Fruit fly (Drosophila melanogaster) whole organism, embryonic: ENCODE measurements around the gene CG13917.

Source experiments
- Atf-2 ChIP-seq: fragments of 200-800 bp; sonication (Bioruptor generic); optimal IDR thresholded peaks from 2 replicates; lab custom pipeline; 2016; ENCODE audit warnings: missing biosample characterization, missing genetic modification characterization
- CG11695 ChIP-seq: fragments of 200-800 bp; sonication (Bioruptor generic); IDR thresholded peaks from 3 replicates; pipeline ENCODE4 v1.3.6; 2022; ENCODE audit warnings: missing biosample characterization, missing genetic modification characterization
- CG12104 ChIP-seq: fragments of 200-800 bp; sonication (Bioruptor generic); optimal IDR thresholded peaks from 3 replicates; lab custom pipeline; 2016; ENCODE audit warnings: missing biosample characterization, missing genetic modification characterization
- CG14050 ChIP-seq: fragments of 200-800 bp; sonication (Bioruptor generic); IDR thresholded peaks from 3 replicates; pipeline ENCODE4 v1.3.6; 2022; ENCODE audit warnings: missing biosample characterization, missing genetic modification characterization
- CG14441 ChIP-seq: fragments of 200-800 bp; sonication (Bioruptor generic); IDR thresholded peaks from 2 replicates; pipeline ENCODE4 v1.3.6; 2022; ENCODE audit warnings: missing biosample characterization, missing genetic modification characterization
- CG14667 ChIP-seq: fragments of 200-800 bp; sonication (Bioruptor generic); IDR thresholded peaks from 2 replicates; pipeline ENCODE4 v1.3.6; 2022; ENCODE audit warnings: missing biosample characterization, missing genetic modification characterization
- CG14710 ChIP-seq: fragments of 200-800 bp; sonication (Bioruptor generic); optimal IDR thresholded peaks from 3 replicates; lab custom pipeline; 2019; ENCODE audit warnings: missing biosample characterization, mild to moderate bottlenecking, missing genetic modification characterization, moderate library complexity
- CG17912 ChIP-seq: fragments of 200-800 bp; sonication (Bioruptor generic); optimal IDR thresholded peaks from 2 replicates; lab custom pipeline; 2018; ENCODE audit warnings: missing biosample characterization, mild to moderate bottlenecking, missing genetic modification characterization
- CG18011 ChIP-seq: fragments of 200-800 bp; sonication (Bioruptor generic); optimal IDR thresholded peaks from 2 replicates; lab custom pipeline; 2017; ENCODE audit warnings: missing biosample characterization, missing genetic modification characterization, mild to moderate bottlenecking, moderate library complexity, missing genotype
- CG1832 ChIP-seq: fragments of 200-800 bp; sonication (Bioruptor generic); optimal IDR thresholded peaks from 2 replicates; lab custom pipeline; 2017; ENCODE audit warnings: missing biosample characterization, mild to moderate bottlenecking, missing genetic modification characterization, inconsistent platforms
- CG2875 ChIP-seq: fragments of 200-800 bp; sonication (Bioruptor generic); optimal IDR thresholded peaks from 2 replicates; lab custom pipeline; 2017; ENCODE audit warnings: missing biosample characterization, mild to moderate bottlenecking, missing genetic modification characterization, missing genetic modification reagents
- CG2889 ChIP-seq: fragments of 200-800 bp; sonication (Bioruptor generic); IDR thresholded peaks from 3 replicates; pipeline ENCODE4 v1.3.6; 2022; ENCODE audit warnings: missing biosample characterization, missing genetic modification characterization
- CG31365 ChIP-seq: fragments of 200-800 bp; sonication (Bioruptor generic); optimal IDR thresholded peaks from 2 replicates; lab custom pipeline; 2018; ENCODE audit warnings: missing biosample characterization, mild to moderate bottlenecking, missing genetic modification characterization
- CG33213 ChIP-seq: fragments of 200-800 bp; sonication (Bioruptor generic); optimal IDR thresholded peaks from 3 replicates; lab custom pipeline; 2016; ENCODE audit warnings: missing biosample characterization, missing genetic modification characterization
- CG4360 ChIP-seq: fragments of 200-800 bp; sonication (Bioruptor generic); IDR thresholded peaks from 2 replicates; pipeline ENCODE4 v1.3.6; 2022; ENCODE audit warnings: missing biosample characterization, missing genetic modification characterization
- CG43689 ChIP-seq: fragments of 200-800 bp; sonication (Bioruptor generic); IDR thresholded peaks from 2 replicates; pipeline ENCODE4 v1.3.6; 2022; ENCODE audit warnings: missing biosample characterization, missing genetic modification characterization
- CG6813 ChIP-seq: fragments of 200-800 bp; sonication (Bioruptor generic); optimal IDR thresholded peaks from 2 replicates; lab custom pipeline; 2017; ENCODE audit warnings: missing biosample characterization, missing genetic modification characterization, mild to moderate bottlenecking, moderate library complexity, missing genetic modification reagents
- CG7372 ChIP-seq: fragments of 200-800 bp; sonication (Bioruptor generic); IDR thresholded peaks from 2 replicates; pipeline ENCODE4 v1.3.6; 2022; ENCODE audit warnings: missing biosample characterization, missing genetic modification characterization
- CG7839 ChIP-seq: fragments of 200-800 bp; sonication (Bioruptor generic); optimal IDR thresholded peaks from 3 replicates; lab custom pipeline; 2018; ENCODE audit warnings: missing biosample characterization, mild to moderate bottlenecking, missing genetic modification characterization, moderate library complexity
- CG9437 ChIP-seq: fragments of 200-800 bp; sonication (Bioruptor generic); optimal IDR thresholded peaks from 2 replicates; lab custom pipeline; 2018; ENCODE audit warnings: missing biosample characterization, mild to moderate bottlenecking, missing genetic modification characterization
- CG9727 ChIP-seq: fragments of 200-800 bp; sonication (Bioruptor generic); optimal IDR thresholded peaks from 3 replicates; lab custom pipeline; 2017; ENCODE audit warnings: missing biosample characterization, mild to moderate bottlenecking, missing genetic modification characterization
- CkIIα-i1 ChIP-seq: fragments of 200-800 bp; sonication (Bioruptor generic); IDR thresholded peaks from 2 replicates; pipeline ENCODE4 v1.3.6; 2022; ENCODE audit warnings: missing biosample characterization, missing genetic modification characterization
- D ChIP-seq, 2 experiments: fragments of 200-800 bp in 1 of 2; fragments of >200 bp in 1 of 2; sonication (Bioruptor generic) in 1 of 2; optimal IDR thresholded peaks; 2 replicates in 1 of 2; 3 replicates in 1 of 2; lab custom pipeline; 2017; ENCODE audit warnings: mild to moderate bottlenecking in 1 of 2, missing biosample characterization in 1 of 2, missing genetic modification characterization in 1 of 2, missing genetic modification reagents in 1 of 2
- D19A ChIP-seq: fragments of 200-800 bp; optimal IDR thresholded peaks from 3 replicates; lab custom pipeline; 2019; ENCODE audit warnings: missing biosample characterization, mild to moderate bottlenecking, missing genetic modification characterization, moderate library complexity
- Dip3 ChIP-seq: fragments of 200-800 bp; sonication (Bioruptor generic); optimal IDR thresholded peaks from 3 replicates; lab custom pipeline; 2016; ENCODE audit warnings: missing biosample characterization, missing genetic modification characterization
- Fer2 ChIP-seq: fragments of 200-800 bp; sonication (Bioruptor generic); optimal IDR thresholded peaks from 2 replicates; lab custom pipeline; 2018; ENCODE audit warnings: missing biosample characterization, mild to moderate bottlenecking, missing genetic modification characterization, moderate library complexity
- Lhr ChIP-seq: fragments of 200-800 bp; sonication (Bioruptor generic); optimal IDR thresholded peaks from 3 replicates; lab custom pipeline; 2017; ENCODE audit warnings: mild to moderate bottlenecking, missing biosample characterization, missing genetic modification reagents, missing genetic modification characterization
- Lpt ChIP-seq: fragments of >200 bp; optimal IDR thresholded peaks from 2 replicates; lab custom pipeline; 2018; ENCODE audit warnings: missing biosample characterization, missing genetic modification characterization
- MTF-1 ChIP-seq: fragments of 200-800 bp; sonication (Bioruptor generic); optimal IDR thresholded peaks from 2 replicates; lab custom pipeline; 2018; ENCODE audit warnings: missing biosample characterization, mild to moderate bottlenecking, missing genetic modification characterization, borderline replicate concordance
- Optix ChIP-seq: fragments of 200-800 bp; sonication (Bioruptor generic); IDR thresholded peaks from 3 replicates; pipeline ENCODE4 v1.3.6; 2022; ENCODE audit warnings: missing biosample characterization, missing genetic modification characterization
- Ptx1 ChIP-seq: fragments of 200-800 bp; sonication (Bioruptor generic); IDR thresholded peaks from 2 replicates; pipeline ENCODE4 v1.3.6; 2022; ENCODE audit warnings: missing biosample characterization, missing genetic modification characterization
- TFAM ChIP-seq: fragments of 200-800 bp; sonication (Bioruptor generic); optimal IDR thresholded peaks from 2 replicates; lab custom pipeline; 2017; ENCODE audit warnings: missing biosample characterization, missing genetic modification characterization, inconsistent platforms
- al ChIP-seq: fragments of 200-800 bp; sonication (Bioruptor generic); IDR thresholded peaks from 2 replicates; pipeline ENCODE4 v1.3.6; 2022; ENCODE audit warnings: missing biosample characterization, missing genetic modification characterization
- bab2 ChIP-seq: fragments of 200-800 bp; sonication (Bioruptor generic); optimal IDR thresholded peaks from 2 replicates; lab custom pipeline; 2016; ENCODE audit warnings: missing biosample characterization, missing genetic modification characterization
- gcm ChIP-seq: fragments of 200-800 bp; sonication (Bioruptor generic); optimal IDR thresholded peaks from 2 replicates; lab custom pipeline; 2019; ENCODE audit warnings: missing biosample characterization, mild to moderate bottlenecking, missing genetic modification characterization, moderate library complexity
- grau ChIP-seq: fragments of 200-800 bp; optimal IDR thresholded peaks from 3 replicates; lab custom pipeline; 2019; ENCODE audit warnings: missing biosample characterization, mild to moderate bottlenecking, missing genetic modification characterization, moderate library complexity
- gro ChIP-seq: fragments of 200-800 bp; sonication (Bioruptor generic); optimal IDR thresholded peaks from 2 replicates; lab custom pipeline; 2016; ENCODE audit warnings: missing biosample characterization, missing genetic modification characterization
- her ChIP-seq: fragments of 200-800 bp; sonication (Bioruptor generic); optimal IDR thresholded peaks from 2 replicates; lab custom pipeline; 2016; ENCODE audit warnings: missing biosample characterization, missing genetic modification characterization
- insv ChIP-seq, 2 experiments: fragments of 200-800 bp; sonication (Bioruptor generic); optimal IDR thresholded peaks; 3 replicates each; lab custom pipeline; 2016 to 2018; ENCODE audit warnings: missing biosample characterization in 2 of 2, missing genetic modification characterization in 2 of 2
- jumu ChIP-seq: fragments of 200-800 bp; sonication (Bioruptor generic); optimal IDR thresholded peaks from 3 replicates; lab custom pipeline; 2016; ENCODE audit warnings: missing biosample characterization, missing genetic modification characterization
- lab ChIP-seq: fragments of 200-800 bp; sonication (Bioruptor generic); optimal IDR thresholded peaks from 3 replicates; lab custom pipeline; 2017; ENCODE audit warnings: missing biosample characterization, missing genetic modification characterization, mild to moderate bottlenecking, moderate library complexity, missing genetic modification reagents
- mirr ChIP-seq: fragments of 200-800 bp; sonication (Bioruptor generic); optimal IDR thresholded peaks from 3 replicates; lab custom pipeline; 2018; ENCODE audit warnings: missing biosample characterization, mild to moderate bottlenecking, missing genetic modification characterization
- p53 ChIP-seq: fragments of 200-800 bp; sonication (Bioruptor generic); optimal IDR thresholded peaks from 2 replicates; lab custom pipeline; 2016; ENCODE audit warnings: missing biosample characterization, missing genetic modification characterization
- pho ChIP-seq: fragments of 200-800 bp; sonication (Bioruptor generic); optimal IDR thresholded peaks from 2 replicates; lab custom pipeline; 2016; ENCODE audit warnings: missing biosample characterization, missing genetic modification characterization
- prd ChIP-seq, 3 experiments: fragments of >200 bp in 2 of 3; fragments of 200-800 bp in 1 of 3; sonication (Bioruptor generic) in 1 of 3; optimal IDR thresholded peaks in 2 of 3; IDR thresholded peaks in 1 of 3; 2 replicates in 2 of 3; 3 replicates in 1 of 3; pipeline versions ENCODE4 v1.3.6 to Lab custom; 2017 to 2022; ENCODE audit warnings: missing biosample characterization in 1 of 3, missing genetic modification characterization in 1 of 3
- psq ChIP-seq: fragments of 200-800 bp; sonication (Bioruptor generic); optimal IDR thresholded peaks from 2 replicates; lab custom pipeline; 2017; ENCODE audit warnings: missing biosample characterization, missing genetic modification characterization
- tgo ChIP-seq: fragments of 200-800 bp; sonication (Bioruptor generic); IDR thresholded peaks from 3 replicates; pipeline ENCODE4 v1.3.6; 2022; ENCODE audit warnings: missing biosample characterization, missing genetic modification characterization
- vfl ChIP-seq: fragments of 200-800 bp; sonication (Bioruptor generic); optimal IDR thresholded peaks from 2 replicates; lab custom pipeline; 2016; ENCODE audit warnings: missing biosample characterization, missing genetic modification characterization
- z ChIP-seq: fragments of 200-800 bp; sonication (Bioruptor generic); IDR thresholded peaks from 3 replicates; pipeline ENCODE4 v1.3.6; 2022; ENCODE audit warnings: missing biosample characterization, missing genetic modification characterization

Gene CG13917

DNA sequence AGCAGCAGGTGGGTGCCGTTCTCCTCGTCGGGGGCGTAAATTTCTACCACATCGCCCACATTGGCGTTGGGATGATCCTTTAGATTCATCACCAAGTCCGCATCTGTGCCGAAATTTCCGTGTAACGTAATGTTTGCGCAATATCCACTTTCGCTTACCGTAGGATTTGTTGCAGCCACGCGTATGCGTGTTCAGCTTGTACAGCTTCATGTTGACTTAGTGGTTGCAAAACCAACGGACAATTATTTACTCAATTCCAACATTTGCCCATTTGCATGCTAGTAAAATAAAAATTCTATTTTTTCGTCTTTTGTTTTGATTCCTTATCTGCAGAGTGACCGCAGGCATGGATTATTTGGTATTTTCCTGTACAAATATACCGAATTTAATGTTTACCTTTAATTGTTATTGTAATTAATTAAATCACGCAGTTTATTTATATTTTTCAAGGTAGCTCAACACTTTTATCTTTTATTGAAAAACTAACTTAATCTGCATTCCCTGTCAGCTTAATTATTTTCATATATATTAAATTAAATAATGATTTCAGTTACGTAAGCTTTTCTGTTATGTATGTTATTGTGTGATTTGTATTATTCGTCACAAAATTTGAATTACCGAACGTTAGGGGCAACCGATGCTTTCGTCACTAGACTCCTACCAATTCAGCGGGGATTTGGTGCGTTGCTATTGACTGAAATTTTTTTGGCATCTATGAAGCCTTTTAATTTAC lies 42.6 kb upstream of the CG13917 start, which contains the start of gene Iml1 (continued):
- no peak for TF ChIP-seq p53 (GFP tag; lab: Kevin White, UChicago)
- no peak for TF ChIP-seq z (GFP tag; lab: Robert Waterston, UW)
- TF ChIP-seq D19A = no peak
- no peak for TF ChIP-seq Lpt (GFP tag; lab: Kevin White, UChicago)
- peak; percentile 31; the same call in 1 of the 2 replicates for TF ChIP-seq CG14667 (GFP tag; lab: Robert Waterston, UW)
- no peak for TF ChIP-seq her (GFP tag; lab: Kevin White, UChicago)
- peak; percentile 50 for TF ChIP-seq CG14710 (tag; lab: Kevin White, UChicago)
- no peak for TF ChIP-seq gro (GFP tag; lab: Kevin White, UChicago)
- TF ChIP-seq tgo = peak; percentile 47; the same call in 2 of the 3 replicates
- TF ChIP-seq insv (GFP tag; optimal IDR thresholded peaks at IDR 0.05; lab: Kevin White, UChicago) = no peak
- peak; percentile 20; the same call in 1 of the 2 replicates for TF ChIP-seq CG7372
- TF ChIP-seq Lhr (GFP tag; lab: Kevin White, UChicago) = no peak
- no peak for TF ChIP-seq MTF-1
- no peak for TF ChIP-seq CkIIα-i1 (GFP tag; lab: Robert Waterston, UW)
- no peak for TF ChIP-seq CG18011 (GFP tag; lab: Kevin White, UChicago)
- TF ChIP-seq CG12104 (GFP tag; lab: Kevin White, UChicago) = peak; percentile 7
- TF ChIP-seq jumu (GFP tag; lab: Kevin White, UChicago) = no peak
- TF ChIP-seq CG43689 (GFP tag; lab: Robert Waterston, UW) = no peak
- 0 out of 3 replicates have a peak, but pooled peaks have one; percentile 12 for TF ChIP-seq CG2889
- TF ChIP-seq al (GFP tag; lab: Robert Waterston, UW) = peak; percentile 68
- TF ChIP-seq Ptx1 (GFP tag; lab: Robert Waterston, UW) = peak; percentile 75
- no peak for TF ChIP-seq bab2
- no peak for TF ChIP-seq pho (GFP tag; lab: Kevin White, UChicago)
- no peak for TF ChIP-seq Optix (GFP tag; lab: Robert Waterston, UW)
- no peak for TF ChIP-seq grau
- no peak for TF ChIP-seq prd (optimal IDR thresholded peaks at IDR 0.05; lab: Kevin White, UChicago)
- peak; percentile 78 for TF ChIP-seq prd (GFP tag; IDR thresholded peaks at IDR 0.05; lab: Robert Waterston, UW)
- no peak for TF ChIP-seq CG33213
- peak; percentile 31; the same call in 1 of the 2 replicates for TF ChIP-seq CG4360 (GFP tag; lab: Robert Waterston, UW)
- TF ChIP-seq vfl (GFP tag; lab: Kevin White, UChicago) = no peak
- peak; percentile 12 for TF ChIP-seq Dip3 (GFP tag; lab: Kevin White, UChicago)
- no peak for TF ChIP-seq CG31365 (tag; lab: Kevin White, UChicago)
- peak; percentile 83 for TF ChIP-seq CG9437 (GFP tag; lab: Kevin White, UChicago)
- TF ChIP-seq CG9727 (GFP tag; lab: Kevin White, UChicago) = peak; percentile 7
- TF ChIP-seq CG11695 (GFP tag; lab: Robert Waterston, UW) = no peak
- TF ChIP-seq psq (GFP tag; lab: Kevin White, UChicago) = peak; percentile 79
- TF ChIP-seq D (optimal IDR thresholded peaks at IDR 0.05; lab: Kevin White, UChicago) = no peak
- no peak for TF ChIP-seq D (GFP tag; optimal IDR thresholded peaks at IDR 0.05; lab: Kevin White, UChicago)
- TF ChIP-seq mirr (GFP tag; lab: Kevin White, UChicago) = no peak
- TF ChIP-seq CG2875 = no peak
- TF ChIP-seq CG7839 = no peak
- TF ChIP-seq CG14441 = peak; percentile 60
- TF ChIP-seq gcm = no peak
- TF ChIP-seq lab = no peak
- TF ChIP-seq CG6813 (GFP tag; lab: Kevin White, UChicago) = no peak
- TF ChIP-seq Fer2 (tag; lab: Kevin White, UChicago) = no peak
- no peak for TF ChIP-seq CG17912 (GFP tag; lab: Kevin White, UChicago)
- no peak for TF ChIP-seq Atf-2 (GFP tag; lab: Kevin White, UChicago)
- TF ChIP-seq TFAM = no peak
- no peak for TF ChIP-seq CG1832 (GFP tag; lab: Kevin White, UChicago)
- no peak for TF ChIP-seq CG14050 (GFP tag; lab: Robert Waterston, UW)
